Worm (Caenorhabditis elegans): ENCODE results near the gene C50D2.6.

Gene C50D2.6

ce11 chrII:84134-84533 is at the start of gene C50D2.6:
Gene C50D2.6, plus strand, starts transcription at chrII:84434.
- TF ChIP-seq W03F9.2 (tag; optimal IDR thresholded peaks at IDR 0.05) (no peak), him-1 (tag; optimal IDR thresholded peaks at IDR 0.05) (no peak), dao-5 (tag; optimal IDR thresholded peaks at IDR 0.05) (no peak)

ce11 chrII:37213-37612 is 47.0 kb upstream of the C50D2.6 start, which contains the start of gene F23F1.6:
Gene F23F1.6, minus strand, starts transcription at chrII:37313.
- no peak for TF ChIP-seq W03F9.2 (tag; optimal IDR thresholded peaks at IDR 0.05)
- TF ChIP-seq him-1 (tag; optimal IDR thresholded peaks at IDR 0.05): no peak
- TF ChIP-seq dao-5 (tag; optimal IDR thresholded peaks at IDR 0.05): no peak

- TF ChIP-seq him-1 (tag; optimal IDR thresholded peaks at IDR 0.05): no peak
- TF ChIP-seq dao-5 (tag; optimal IDR thresholded peaks at IDR 0.05): no peak
- TF ChIP-seq W03F9.2 (tag; optimal IDR thresholded peaks at IDR 0.05): no peak
Measured at ce11 chrII:39437-39836, 44.8 kb upstream of the C50D2.6 start, which contains the start of gene spp-24. Gene spp-24, minus strand, starts transcription at chrII:39537.

- TF ChIP-seq him-1 (tag; optimal IDR thresholded peaks at IDR 0.05) (no peak), W03F9.2 (tag; optimal IDR thresholded peaks at IDR 0.05) (no peak), dao-5 (tag; optimal IDR thresholded peaks at IDR 0.05) (no peak)
Measured at ce11 chrII:41914-42313, 42.3 kb upstream of the C50D2.6 start, which contains the start of gene F23F1.10. Gene F23F1.10, minus strand, starts transcription at chrII:41982.

ce11 chrII:43640-44039 is 40.6 kb upstream of the C50D2.6 start, which contains the start of gene nfyc-1:
Gene nfyc-1, plus strand, starts transcription at chrII:43907.
- no peak for TF ChIP-seq him-1 (tag; optimal IDR thresholded peaks at IDR 0.05)
- peak; percentile 79 for TF ChIP-seq W03F9.2 (tag; optimal IDR thresholded peaks at IDR 0.05)

- no peak for TF ChIP-seq W03F9.2 (tag; optimal IDR thresholded peaks at IDR 0.05)
- TF ChIP-seq dao-5 (tag; optimal IDR thresholded peaks at IDR 0.05): no peak
- TF ChIP-seq him-1 (tag; optimal IDR thresholded peaks at IDR 0.05): no peak
Measured at ce11 chrII:44740-45139, 39.5 kb upstream of the C50D2.6 start, which contains the start of gene rpoa-49. Gene rpoa-49, plus strand, starts transcription at chrII:45040.

ce11 chrII:46116-46515 is 38.1 kb upstream of the C50D2.6 start, which contains the start of gene rpt-4:
Gene rpt-4, minus strand, starts transcription at chrII:46216.
- TF ChIP-seq him-1 (tag; optimal IDR thresholded peaks at IDR 0.05) (no peak), W03F9.2 (tag; optimal IDR thresholded peaks at IDR 0.05) (no peak), dao-5 (tag; optimal IDR thresholded peaks at IDR 0.05) (no peak)

- TF ChIP-seq dao-5 (tag; optimal IDR thresholded peaks at IDR 0.05): no peak
- no peak for TF ChIP-seq him-1 (tag; optimal IDR thresholded peaks at IDR 0.05)
- TF ChIP-seq W03F9.2 (tag; optimal IDR thresholded peaks at IDR 0.05): no peak
Measured at ce11 chrII:47280-47679, 37.0 kb upstream of the C50D2.6 start, which contains the start of gene C23H3.5. Gene C23H3.5, plus strand, starts transcription at chrII:47580.

ce11 chrII:50862-51261 is 33.4 kb upstream of the C50D2.6 start:
- no peak for TF ChIP-seq him-1 (tag; optimal IDR thresholded peaks at IDR 0.05)
- no peak for TF ChIP-seq dao-5 (tag; optimal IDR thresholded peaks at IDR 0.05)
- TF ChIP-seq W03F9.2 (tag; optimal IDR thresholded peaks at IDR 0.05): no peak

ce11 chrII:51352-51751 is 32.9 kb upstream of the C50D2.6 start, which contains the start of gene sptl-1:
Gene sptl-1, plus strand, starts transcription at chrII:51652.
- TF ChIP-seq him-1 (tag; optimal IDR thresholded peaks at IDR 0.05) (no peak), dao-5 (tag; optimal IDR thresholded peaks at IDR 0.05) (no peak), W03F9.2 (tag; optimal IDR thresholded peaks at IDR 0.05) (no peak)

ce11 chrII:55204-55603 is 29.0 kb upstream of the C50D2.6 start, which contains the start of gene tre-5:
Gene tre-5, minus strand, starts transcription at chrII:55304.
- no peak for TF ChIP-seq W03F9.2 (tag; optimal IDR thresholded peaks at IDR 0.05)
- TF ChIP-seq dao-5 (tag; optimal IDR thresholded peaks at IDR 0.05): no peak
- TF ChIP-seq him-1 (tag; optimal IDR thresholded peaks at IDR 0.05): no peak

- TF ChIP-seq him-1 (tag; optimal IDR thresholded peaks at IDR 0.05) (no peak), dao-5 (tag; optimal IDR thresholded peaks at IDR 0.05) (no peak), W03F9.2 (tag; optimal IDR thresholded peaks at IDR 0.05) (no peak)
Measured at ce11 chrII:57370-57769, 26.9 kb upstream of the C50D2.6 start, which contains the start of gene ascc-1. Gene ascc-1, plus strand, starts transcription at chrII:57670.

ce11 chrII:57873-58272 is 26.4 kb upstream of the C50D2.6 start:
- no peak for TF ChIP-seq dao-5 (tag; optimal IDR thresholded peaks at IDR 0.05)
- no peak for TF ChIP-seq W03F9.2 (tag; optimal IDR thresholded peaks at IDR 0.05)
- no peak for TF ChIP-seq him-1 (tag; optimal IDR thresholded peaks at IDR 0.05)

ce11 chrII:60049-60448 is 24.2 kb upstream of the C50D2.6 start:
- TF ChIP-seq dao-5 (tag; optimal IDR thresholded peaks at IDR 0.05) (no peak), him-1 (tag; optimal IDR thresholded peaks at IDR 0.05) (no peak), W03F9.2 (tag; optimal IDR thresholded peaks at IDR 0.05) (no peak)

- TF ChIP-seq him-1 (tag; optimal IDR thresholded peaks at IDR 0.05) (no peak), dao-5 (tag; optimal IDR thresholded peaks at IDR 0.05) (no peak), W03F9.2 (tag; optimal IDR thresholded peaks at IDR 0.05) (no peak)
Measured at ce11 chrII:61013-61412, 23.2 kb upstream of the C50D2.6 start, which contains the start of gene C23H3.2. Gene C23H3.2, plus strand, starts transcription at chrII:61313.
